Worm (Caenorhabditis elegans): ENCODE data around the gene wht-1.

The wht-1 gene

ce11 chrIII:6055706-6056105 is 31.8 kb downstream of the wht-1 start, which contains the start of gene F40H6.5:
Gene F40H6.5, minus strand, starts transcription at chrIII:6055806.
- TF ChIP-seq scrt-1 (GFP tag; IDR thresholded peaks at IDR 0.05) = no peak
- no peak for TF ChIP-seq hmg-4 (GFP tag; optimal IDR thresholded peaks at IDR 0.05)
- no peak for TF ChIP-seq tbx-11 (GFP tag; IDR thresholded peaks at IDR 0.05)
- TF ChIP-seq pes-1 (GFP tag; IDR thresholded peaks at IDR 0.05) = no peak
- no peak for TF ChIP-seq flt-1 (GFP tag; IDR thresholded peaks at IDR 0.05)
- TF ChIP-seq ama-1 (optimal IDR thresholded peaks at IDR 0.05) = no peak
- TF ChIP-seq ceh-13 (GFP tag; optimal IDR thresholded peaks at IDR 0.05) = no peak

DNA sequence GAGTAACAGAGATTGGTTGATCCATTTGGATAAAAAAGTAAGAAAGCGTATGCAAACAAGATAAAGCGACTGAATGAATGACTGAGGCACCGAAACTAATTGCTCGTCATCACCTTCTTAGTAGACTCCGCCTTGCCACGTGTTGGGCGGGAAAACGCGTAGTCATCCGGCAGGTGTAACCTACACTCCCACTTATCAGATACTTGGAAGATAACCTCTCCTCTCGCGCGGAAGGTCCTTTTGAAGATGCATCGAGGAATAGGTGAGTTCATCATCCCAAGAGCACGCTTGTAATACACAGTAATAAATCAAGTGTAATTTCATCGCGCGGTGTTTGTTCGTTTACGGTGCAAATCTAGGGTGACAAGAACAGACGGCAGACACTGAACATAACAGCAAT is 40.7 kb downstream of the wht-1 start, which contains the start of gene tbx-11:
TSS of gene tbx-11 (minus strand) at position 101 of the 400 bp plus-strand sequence.
- TF ChIP-seq ceh-36 (tag; optimal IDR thresholded peaks at IDR 0.05) = no peak
- TF ChIP-seq tbx-37 (GFP tag; conservative IDR thresholded peaks at IDR 0.05) = no peak

- no peak for TF ChIP-seq ets-7 (tag; optimal IDR thresholded peaks at IDR 0.05)
Observed at ce11 chrIII:6039370-6039769, 48.2 kb downstream of the wht-1 start, which contains the start of gene ift-139. Gene ift-139, minus strand, starts transcription at chrIII:6039470.

All from whole organism, early embryonic.